Worm (Caenorhabditis elegans) whole organism, early embryonic: ENCODE data around the gene F44E2.7.

Source experiments
- B0310.2 ChIP-seq: sonication (generic microtip); optimal IDR thresholded peaks from 2 replicates; lab custom pipeline; 2016; ENCODE audit warnings: mild to moderate bottlenecking, missing genetic modification characterization, missing compliant biosample characterization
- F13C5.2 ChIP-seq: sonication (generic microtip); optimal IDR thresholded peaks from 2 replicates; lab custom pipeline; 2017; ENCODE audit warnings: mild to moderate bottlenecking, missing genetic modification characterization, inconsistent platforms, missing compliant biosample characterization
- aly-1 ChIP-seq: sonication (generic microtip); optimal IDR thresholded peaks from 2 replicates; lab custom pipeline; 2016; ENCODE audit warnings: missing genetic modification characterization, missing compliant biosample characterization
- ama-1 ChIP-seq: fragments of 150-350 bp; optimal IDR thresholded peaks from 2 replicates; lab custom pipeline; 2014
- ceh-13 ChIP-seq: fragments of 200-800 bp; sonication (Bioruptor generic); optimal IDR thresholded peaks from 2 replicates; lab custom pipeline; 2018; ENCODE audit warnings: mild to moderate bottlenecking, missing genetic modification characterization, missing compliant biosample characterization
- ceh-36 ChIP-seq: sonication (generic microtip); optimal IDR thresholded peaks from 2 replicates; lab custom pipeline; 2016; ENCODE audit warnings: missing genetic modification characterization, inconsistent platforms, missing compliant biosample characterization
- ets-7 ChIP-seq: sonication (generic microtip); optimal IDR thresholded peaks from 2 replicates; lab custom pipeline; 2016; ENCODE audit warnings: missing genotype, missing genetic modification characterization, missing compliant biosample characterization
- flt-1 ChIP-seq: fragments of 200-800 bp; sonication (Bioruptor generic); IDR thresholded peaks from 2 replicates; pipeline ENCODE4 v1.3.6; 2022; ENCODE audit warnings: missing genetic modification characterization, missing compliant biosample characterization
- hmbx-1 ChIP-seq: sonication (generic microtip); optimal IDR thresholded peaks from 2 replicates; lab custom pipeline; 2016; ENCODE audit warnings: mild to moderate bottlenecking, missing genetic modification characterization, missing compliant biosample characterization
- hmg-4 ChIP-seq: fragments of 200-800 bp; sonication (Bioruptor generic); optimal IDR thresholded peaks from 2 replicates; lab custom pipeline; 2018; ENCODE audit warnings: mild to moderate bottlenecking, missing genetic modification characterization, missing compliant biosample characterization
- hnd-1 ChIP-seq: sonication (generic microtip); optimal IDR thresholded peaks from 2 replicates; lab custom pipeline; 2016; ENCODE audit warnings: missing genetic modification characterization, missing compliant biosample characterization
- pes-1 ChIP-seq: fragments of 200-800 bp; sonication (Bioruptor generic); IDR thresholded peaks from 2 replicates; pipeline ENCODE4 v1.3.6; 2022; ENCODE audit warnings: missing genetic modification reagents, missing genetic modification characterization, missing compliant biosample characterization
- scrt-1 ChIP-seq: fragments of 200-800 bp; sonication (Bioruptor generic); IDR thresholded peaks from 2 replicates; pipeline ENCODE4 v1.3.6; 2022; ENCODE audit warnings: missing genetic modification characterization, missing compliant biosample characterization
- sea-1 ChIP-seq: fragments of 200-800 bp; sonication (Bioruptor generic); conservative IDR thresholded peaks from 2 replicates; pipeline ENCODE4 v1.3.6; 2022; ENCODE audit warnings: missing genetic modification characterization, missing compliant biosample characterization
- tbx-11 ChIP-seq: fragments of 200-800 bp; sonication (Bioruptor generic); IDR thresholded peaks from 2 replicates; pipeline ENCODE4 v1.3.6; 2022; ENCODE audit warnings: missing genetic modification characterization, missing compliant biosample characterization
- tbx-37 ChIP-seq: fragments of 200-800 bp; sonication (Bioruptor generic); conservative IDR thresholded peaks from 2 replicates; pipeline ENCODE4 v1.3.6; 2022; ENCODE audit warnings: missing genetic modification reagents, missing genetic modification characterization, missing compliant biosample characterization
- tra-4 ChIP-seq: sonication (generic microtip); optimal IDR thresholded peaks from 2 replicates; lab custom pipeline; 2017; ENCODE audit warnings: missing genetic modification characterization, missing compliant biosample characterization

The F44E2.7 gene

DNA sequence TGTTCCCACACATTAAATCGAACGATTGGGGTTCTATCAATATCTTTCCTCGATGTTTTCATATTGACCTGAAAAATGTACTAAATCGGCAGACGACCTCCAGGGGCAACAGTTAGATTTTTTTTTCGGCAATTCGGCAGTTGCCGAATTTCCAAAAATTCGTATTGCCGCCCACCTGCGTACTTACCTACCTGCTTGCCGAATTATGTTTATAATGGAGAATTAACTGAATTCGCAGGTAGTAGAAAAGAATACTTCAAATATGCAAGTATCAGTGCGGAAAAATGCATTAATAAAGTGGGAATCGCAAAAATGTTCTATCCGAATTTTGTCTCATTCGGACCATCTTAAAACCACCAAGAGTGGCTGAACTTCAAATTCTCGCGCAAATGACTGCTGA, 21.4 kb upstream of the F44E2.7 start:
- no peak for TF ChIP-seq aly-1 (tag; lab: Kevin White, UChicago)
- TF ChIP-seq hmg-4 (GFP tag; lab: Kevin White, UChicago): no peak
- no peak for TF ChIP-seq sea-1 (GFP tag; lab: Robert Waterston, UW)
- TF ChIP-seq ets-7 (tag; lab: Kevin White, UChicago): no peak
- TF ChIP-seq ama-1 (lab: Kevin White, UChicago): no peak
- no peak for TF ChIP-seq B0310.2 (tag; lab: Kevin White, UChicago)
- no peak for TF ChIP-seq hnd-1
- TF ChIP-seq tbx-11: no peak
- TF ChIP-seq tbx-37 (GFP tag; lab: Robert Waterston, UW): no peak
- no peak for TF ChIP-seq scrt-1 (GFP tag; lab: Robert Waterston, UW)

ce11 chrIII:8867922-8868655, 19.8 kb upstream of the F44E2.7 start:
- TF ChIP-seq flt-1 (GFP tag; lab: Robert Waterston, UW) (no peak), pes-1 (GFP tag; lab: Robert Waterston, UW) (no peak), sea-1 (GFP tag; lab: Robert Waterston, UW) (no peak), ama-1 (lab: Kevin White, UChicago) (no peak), ceh-13 (GFP tag; lab: Kevin White, UChicago) (no peak), F13C5.2 (tag; lab: Kevin White, UChicago) (no peak), ets-7 (tag; lab: Kevin White, UChicago) (no peak), hmbx-1 (tag; lab: Kevin White, UChicago) (no peak), B0310.2 (tag; lab: Kevin White, UChicago) (no peak), scrt-1 (GFP tag; lab: Robert Waterston, UW) (no peak)

DNA sequence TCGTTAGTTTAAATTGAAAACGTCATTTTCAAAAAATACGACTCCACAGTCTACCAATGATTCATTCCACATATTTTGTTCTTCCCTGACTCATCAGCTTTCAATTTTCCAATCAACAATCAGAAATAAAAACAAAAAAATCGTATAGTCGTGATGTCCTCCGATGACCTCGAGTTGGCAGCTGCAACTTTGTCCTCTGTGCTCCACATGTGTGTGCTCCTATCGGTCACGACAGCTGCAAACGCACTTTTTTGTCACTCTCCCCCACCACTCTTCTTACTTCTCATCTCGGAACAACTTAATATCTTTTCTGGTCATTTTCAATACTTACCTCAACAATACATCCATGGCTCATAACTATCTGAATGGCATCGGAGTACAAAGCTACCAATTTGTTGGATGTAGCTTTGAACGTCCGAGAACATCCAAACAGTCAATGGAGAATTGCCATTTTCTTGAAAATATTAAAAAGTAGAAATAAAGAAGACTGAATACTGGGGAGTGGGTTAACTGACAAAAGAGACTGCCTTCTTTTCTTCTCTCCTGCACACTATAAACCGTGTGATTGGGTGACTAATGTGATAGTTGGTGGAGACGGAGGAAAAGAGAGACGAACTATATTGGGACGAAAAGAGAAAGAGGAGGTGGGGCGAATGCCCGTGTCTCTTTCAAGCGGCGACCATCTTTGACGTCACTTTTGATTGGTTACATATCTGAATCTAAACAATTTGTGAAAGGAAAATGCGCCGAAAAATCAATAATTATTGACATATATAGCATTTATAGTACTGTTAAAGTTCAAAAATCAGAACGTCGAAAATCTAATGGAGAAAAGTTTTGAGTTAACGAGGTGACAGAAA, 18.9 kb upstream of the F44E2.7 start:
- no peak for TF ChIP-seq pes-1 (GFP tag; lab: Robert Waterston, UW)
- no peak for TF ChIP-seq aly-1 (tag; lab: Kevin White, UChicago)
- no peak for TF ChIP-seq F13C5.2 (tag; lab: Kevin White, UChicago)
- no peak for TF ChIP-seq hmg-4 (GFP tag; lab: Kevin White, UChicago)
- TF ChIP-seq ceh-13 (GFP tag; lab: Kevin White, UChicago): no peak
- TF ChIP-seq sea-1 (GFP tag; lab: Robert Waterston, UW): no peak
- TF ChIP-seq hmbx-1 (tag; lab: Kevin White, UChicago): no peak
- TF ChIP-seq B0310.2 (tag; lab: Kevin White, UChicago): no peak
- TF ChIP-seq tbx-11: no peak
- no peak for TF ChIP-seq ets-7 (tag; lab: Kevin White, UChicago)
- TF ChIP-seq ceh-36 (tag; lab: Kevin White, UChicago): no peak
- no peak for TF ChIP-seq hnd-1

DNA sequence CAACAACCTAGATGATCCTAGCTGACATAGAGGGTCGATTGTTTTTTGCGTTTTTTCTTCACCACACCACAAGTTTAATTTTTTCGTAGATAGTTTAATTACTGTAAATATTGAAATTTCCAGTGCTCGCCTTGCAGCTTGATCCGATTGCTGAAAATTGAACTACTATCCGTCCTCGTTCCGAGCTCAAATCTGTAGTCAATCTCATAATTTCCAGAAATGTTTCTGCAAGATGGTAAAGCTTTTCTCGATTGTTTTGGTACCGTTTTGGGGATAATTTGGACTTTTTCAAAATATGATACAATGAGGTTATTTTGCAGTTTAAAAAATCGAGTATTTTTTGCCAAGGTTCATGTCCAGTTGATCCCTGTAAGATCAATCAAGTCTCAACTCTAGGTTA, 17.8 kb upstream of the F44E2.7 start:
- TF ChIP-seq tbx-11 (no peak), ets-7 (tag; lab: Kevin White, UChicago) (no peak), ceh-36 (tag; lab: Kevin White, UChicago) (no peak), sea-1 (GFP tag; lab: Robert Waterston, UW) (no peak), hmbx-1 (tag; lab: Kevin White, UChicago) (no peak), hnd-1 (no peak), tra-4 (tag; lab: Kevin White, UChicago) (no peak), tbx-37 (GFP tag; lab: Robert Waterston, UW) (no peak), ama-1 (lab: Kevin White, UChicago) (no peak), F13C5.2 (tag; lab: Kevin White, UChicago) (no peak)

- no peak for TF ChIP-seq flt-1 (GFP tag; lab: Robert Waterston, UW)
- TF ChIP-seq ama-1 (lab: Kevin White, UChicago): peak; percentile 81
- no peak for TF ChIP-seq hnd-1
- no peak for TF ChIP-seq ets-7 (tag; lab: Kevin White, UChicago)
- TF ChIP-seq scrt-1 (GFP tag; lab: Robert Waterston, UW): 0 out of 2 replicates have a peak, but pooled peaks have one; percentile 54
- TF ChIP-seq ceh-13 (GFP tag; lab: Kevin White, UChicago): no peak
- TF ChIP-seq aly-1 (tag; lab: Kevin White, UChicago): peak; percentile 68
- TF ChIP-seq sea-1 (GFP tag; lab: Robert Waterston, UW): peak; percentile 34; the same call in 1 of the 2 replicates
- TF ChIP-seq hmg-4 (GFP tag; lab: Kevin White, UChicago): peak; percentile 77
- 0 out of 2 replicates have a peak, but pooled peaks have one; percentile 21 for TF ChIP-seq tbx-11
- TF ChIP-seq hmbx-1 (tag; lab: Kevin White, UChicago): no peak
- TF ChIP-seq B0310.2 (tag; lab: Kevin White, UChicago): peak; percentile 57
Measured at ce11 chrIII:8865294-8865766, 17.1 kb upstream of the F44E2.7 start.

ce11 chrIII:8858482-8858881, 10.2 kb upstream of the F44E2.7 start:
- TF ChIP-seq ceh-36 (tag; lab: Kevin White, UChicago): no peak
- TF ChIP-seq B0310.2 (tag; lab: Kevin White, UChicago): no peak
- TF ChIP-seq ceh-13 (GFP tag; lab: Kevin White, UChicago): no peak

ce11 chrIII:8851961-8852360, 3.7 kb upstream of the F44E2.7 start, which contains the start of gene plg-1:
TSS of gene plg-1 (plus strand) at chrIII:8852261.
- TF ChIP-seq scrt-1 (GFP tag; lab: Robert Waterston, UW) (no peak), ama-1 (lab: Kevin White, UChicago) (no peak), flt-1 (GFP tag; lab: Robert Waterston, UW) (no peak), tbx-11 (no peak), ceh-13 (GFP tag; lab: Kevin White, UChicago) (no peak), F13C5.2 (tag; lab: Kevin White, UChicago) (no peak), hmbx-1 (tag; lab: Kevin White, UChicago) (no peak), ets-7 (tag; lab: Kevin White, UChicago) (no peak), ceh-36 (tag; lab: Kevin White, UChicago) (no peak), sea-1 (GFP tag; lab: Robert Waterston, UW) (no peak), hnd-1 (no peak), pes-1 (GFP tag; lab: Robert Waterston, UW) (no peak), tra-4 (tag; lab: Kevin White, UChicago) (no peak), tbx-37 (GFP tag; lab: Robert Waterston, UW) (no peak)
